Worm (Caenorhabditis elegans): Measurements from ENCODE around the gene cutc-1.

Gene cutc-1

ce11 chrIII:8400478-8400877 lies 2.9 kb downstream of the cutc-1 start (continued):
- TF ChIP-seq zag-1 (tag; optimal IDR thresholded peaks at IDR 0.05) (no peak), gei-8 (GFP tag; optimal IDR thresholded peaks at IDR 0.05) (peak; percentile 44), snpc-4 (tag; optimal IDR thresholded peaks at IDR 0.05) (no peak), dve-1 (tag; optimal IDR thresholded peaks at IDR 0.05; ENCODE audit: insufficient read depth) (peak; percentile 80), mes-2 (tag; optimal IDR thresholded peaks at IDR 0.05; ENCODE audit: poor library complexity, severe bottlenecking) (peak; percentile 15), dmd-6 (GFP tag; IDR thresholded peaks at IDR 0.05) (peak; percentile 97), mdl-1 (tag; optimal IDR thresholded peaks at IDR 0.05) (peak in 1 of 2 experiments; percentile 49)

- no peak for TF ChIP-seq madf-9 (GFP tag; conservative IDR thresholded peaks at IDR 0.05)
- no peak for TF ChIP-seq egl-43 (GFP tag; IDR thresholded peaks at IDR 0.05)
Observed at ce11 chrIII:8398411-8398810, 5.0 kb downstream of the cutc-1 start, which contains the start of gene ZK353.2. TSS of gene ZK353.2 (plus strand) at chrIII:8398711.

- no peak for TF ChIP-seq zfp-3 (GFP tag; conservative IDR thresholded peaks at IDR 0.05)
- TF ChIP-seq F10B5.3 (tag; optimal IDR thresholded peaks at IDR 0.05): no peak
- no peak for TF ChIP-seq Y48G9A.11 (GFP tag; IDR thresholded peaks at IDR 0.05)
- TF ChIP-seq madf-9 (GFP tag; conservative IDR thresholded peaks at IDR 0.05): no peak
- TF ChIP-seq zip-2 (tag; optimal IDR thresholded peaks at IDR 0.05): no peak
- TF ChIP-seq dmd-8 (GFP tag; IDR thresholded peaks at IDR 0.05): no peak
- TF ChIP-seq lim-7 (GFP tag; IDR thresholded peaks at IDR 0.05): no peak
- no peak for TF ChIP-seq mes-2 (tag; optimal IDR thresholded peaks at IDR 0.05; ENCODE audit: poor library complexity, severe bottlenecking)
- TF ChIP-seq madf-5 (GFP tag; IDR thresholded peaks at IDR 0.05): no peak
- TF ChIP-seq Y105C5A.15 (GFP tag; IDR thresholded peaks at IDR 0.05): no peak
- TF ChIP-seq egl-27 (tag; optimal IDR thresholded peaks at IDR 0.05): no peak
Observed at ce11 chrIII:8395685-8396084, 7.7 kb downstream of the cutc-1 start, which contains the start of gene ZK353.3. TSS of gene ZK353.3 (plus strand) at chrIII:8395985.

ce11 chrIII:8394374-8395302 lies 8.8 kb downstream of the cutc-1 start, which contains the start of gene ZK353.10:
TSS of gene ZK353.10 (minus strand) at chrIII:8394424.
- TF ChIP-seq ceh-82 (tag; optimal IDR thresholded peaks at IDR 0.05) (no peak), dmd-8 (GFP tag; IDR thresholded peaks at IDR 0.05) (no peak), T20F7.1 (GFP tag; optimal IDR thresholded peaks at IDR 0.05) (no peak), Y105C5A.15 (GFP tag; IDR thresholded peaks at IDR 0.05) (no peak), unc-62 (GFP tag; optimal IDR thresholded peaks at IDR 0.05 in 1 of 2) (peak in 1 of 2 experiments; percentile 26), unc-62 (tag; optimal IDR thresholded peaks at IDR 0.05) (no peak), egl-43 (GFP tag; IDR thresholded peaks at IDR 0.05) (no peak), lim-7 (GFP tag; IDR thresholded peaks at IDR 0.05) (no peak), nhr-42 (GFP tag; IDR thresholded peaks at IDR 0.05) (no peak), ama-1 (optimal IDR thresholded peaks at IDR 0.05) (no peak), zip-2 (tag; optimal IDR thresholded peaks at IDR 0.05) (no peak), pqm-1 (tag; optimal IDR thresholded peaks at IDR 0.05) (no peak), gei-8 (GFP tag; optimal IDR thresholded peaks at IDR 0.05) (no peak), lsy-2 (tag; optimal IDR thresholded peaks at IDR 0.05) (peak in 1 of 2 experiments; percentile 18), aha-1 (tag) (peak; percentile 93), ztf-7 (tag; optimal IDR thresholded peaks at IDR 0.05) (no peak)

- peak; percentile 27 for TF ChIP-seq fkh-10 (GFP tag; optimal IDR thresholded peaks at IDR 0.05)
- no peak for TF ChIP-seq daf-19 (GFP tag; conservative IDR thresholded peaks at IDR 0.05)
- TF ChIP-seq saeg-2 (GFP tag; IDR thresholded peaks at IDR 0.05): no peak
- TF ChIP-seq skn-1 (tag; optimal IDR thresholded peaks at IDR 0.05): no peak
- TF ChIP-seq madf-5 (GFP tag; IDR thresholded peaks at IDR 0.05): no peak
- peak in 1 of 2 experiments; percentile 28 for TF ChIP-seq mdl-1 (tag; optimal IDR thresholded peaks at IDR 0.05)
- TF ChIP-seq aly-2 (tag; optimal IDR thresholded peaks at IDR 0.05): no peak
- peak; percentile 33 to 56 for TF ChIP-seq lsy-2 (tag; optimal IDR thresholded peaks at IDR 0.05)
- no peak for TF ChIP-seq nhr-11 (tag; optimal IDR thresholded peaks at IDR 0.05)
- no peak for TF ChIP-seq Y75B8A.6 (GFP tag; IDR thresholded peaks at IDR 0.05)
- TF ChIP-seq dve-1 (tag; optimal IDR thresholded peaks at IDR 0.05; ENCODE audit: insufficient read depth): no peak
- no peak for TF ChIP-seq cey-2 (tag; optimal IDR thresholded peaks at IDR 0.05; ENCODE audit: borderline replicate concordance, insufficient read depth)
- peak; percentile 85 for TF ChIP-seq hlh-30 (tag; optimal IDR thresholded peaks at IDR 0.05; ENCODE audit: insufficient read depth)
- peak; percentile 14; the same call in 1 of the 2 replicates for TF ChIP-seq dmd-6 (GFP tag; IDR thresholded peaks at IDR 0.05)
- peak in 1 of 2 experiments; percentile 4 for TF ChIP-seq unc-62 (GFP tag; optimal IDR thresholded peaks at IDR 0.05 in 1 of 2)
- TF ChIP-seq unc-62 (tag; optimal IDR thresholded peaks at IDR 0.05): no peak
- no peak for TF ChIP-seq nhr-237 (tag; optimal IDR thresholded peaks at IDR 0.05)
Observed at ce11 chrIII:8392307-8392706, 11.1 kb downstream of the cutc-1 start.

All from whole organism, L4 larva.